Worm (Caenorhabditis elegans) whole organism, L2 larva: ENCODE data around the gene T06C10.3.

Experiments
- C34F6.9 ChIP-seq: fragments of 150-350 bp; optimal IDR thresholded peaks from 2 replicates; lab custom pipeline; 2014; ENCODE audit warnings: missing biosample characterization, missing genetic modification characterization
- F13H6.1 ChIP-seq: sonication (generic microtip); optimal IDR thresholded peaks from 2 replicates; lab custom pipeline; 2016; ENCODE audit warnings: missing genetic modification characterization, missing compliant biosample characterization
- R02D3.7 ChIP-seq: fragments of 150-350 bp; optimal IDR thresholded peaks from 2 replicates; lab custom pipeline; 2014; ENCODE audit warnings: missing biosample characterization, missing genetic modification characterization
- Y55F3AM.14 ChIP-seq: fragments of 200-800 bp; sonication (Bioruptor generic); optimal IDR thresholded peaks from 2 replicates; lab custom pipeline; 2018; ENCODE audit warnings: mild to moderate bottlenecking, missing genetic modification characterization, missing compliant biosample characterization
- ZK546.5 ChIP-seq: sonication (generic microtip); optimal IDR thresholded peaks from 2 replicates; lab custom pipeline; 2017; ENCODE audit warnings: missing biosample characterization, missing genetic modification characterization
- alr-1 ChIP-seq: fragments of 150-350 bp; optimal IDR thresholded peaks from 2 replicates; lab custom pipeline; 2014; ENCODE audit warnings: missing biosample characterization, missing genetic modification characterization
- aly-2 ChIP-seq: fragments of 150-350 bp; optimal IDR thresholded peaks from 2 replicates; lab custom pipeline; 2014; ENCODE audit warnings: missing biosample characterization, missing genetic modification characterization
- ama-1 ChIP-seq: fragments of 150-350 bp; optimal IDR thresholded peaks from 2 replicates; lab custom pipeline; 2018; ENCODE audit warnings: inconsistent platforms
- blmp-1 ChIP-seq: sonication (generic microtip); optimal IDR thresholded peaks from 2 replicates; lab custom pipeline; 2017; ENCODE audit warnings: missing genetic modification characterization, mild to moderate bottlenecking, missing compliant biosample characterization, antibody characterized with exemption, moderate library complexity; ENCODE audit not compliant: insufficient read depth
- ceh-16 ChIP-seq: fragments of 150-350 bp; optimal IDR thresholded peaks from 2 replicates; lab custom pipeline; 2014; ENCODE audit warnings: missing biosample characterization, missing genetic modification characterization
- ceh-82 ChIP-seq: fragments of 150-350 bp; optimal IDR thresholded peaks from 2 replicates; lab custom pipeline; 2014; ENCODE audit warnings: missing biosample characterization, missing genetic modification characterization
- crh-2 ChIP-seq: sonication (generic microtip); optimal IDR thresholded peaks from 2 replicates; lab custom pipeline; 2017; ENCODE audit warnings: missing biosample characterization, missing genetic modification characterization
- dmd-4 ChIP-seq: sonication (generic microtip); optimal IDR thresholded peaks from 2 replicates; lab custom pipeline; 2017; ENCODE audit warnings: missing biosample characterization, missing genetic modification characterization
- egl-27 ChIP-seq: sonication (generic microtip); optimal IDR thresholded peaks from 3 replicates; lab custom pipeline; 2017; ENCODE audit warnings: missing biosample characterization, missing genetic modification reagents, missing genetic modification characterization
- elt-1 ChIP-seq: fragments of 150-350 bp; optimal IDR thresholded peaks from 2 replicates; lab custom pipeline; 2014; ENCODE audit warnings: missing biosample characterization, missing genetic modification characterization
- elt-3 ChIP-seq: sonication (generic microtip); optimal IDR thresholded peaks from 2 replicates; lab custom pipeline; 2017; ENCODE audit warnings: missing biosample characterization, missing genetic modification characterization
- fos-1 ChIP-seq: fragments of 150-350 bp; optimal IDR thresholded peaks from 2 replicates; lab custom pipeline; 2014; ENCODE audit warnings: missing biosample characterization, missing genetic modification characterization
- gmeb-1 ChIP-seq: fragments of 150-350 bp; optimal IDR thresholded peaks from 2 replicates; lab custom pipeline; 2014; ENCODE audit warnings: missing biosample characterization, missing genetic modification characterization
- lin-11 ChIP-seq: fragments of 150-350 bp; sonication (generic microtip); optimal IDR thresholded peaks from 2 replicates; lab custom pipeline; 2014; ENCODE audit warnings: missing biosample characterization, missing genetic modification characterization, inconsistent platforms, mixed read lengths
- lin-13 ChIP-seq: fragments of 150-350 bp; optimal IDR thresholded peaks from 2 replicates; lab custom pipeline; 2014; ENCODE audit warnings: missing biosample characterization, missing genetic modification reagents, missing genetic modification characterization
- lin-39 ChIP-seq: fragments of 150-350 bp; optimal IDR thresholded peaks from 2 replicates; lab custom pipeline; 2014; ENCODE audit warnings: missing biosample characterization, missing genetic modification reagents, missing genetic modification characterization
- lsy-2 ChIP-seq, 2 experiments: fragments of 150-350 bp in 1 of 2; sonication (generic microtip) in 1 of 2; optimal IDR thresholded peaks; 2 replicates each; lab custom pipeline; 2014 to 2017; ENCODE audit warnings: missing biosample characterization in 2 of 2, missing genetic modification characterization in 2 of 2
- mab-5 ChIP-seq: fragments of 150-350 bp; optimal IDR thresholded peaks from 2 replicates; lab custom pipeline; 2014; ENCODE audit warnings: missing biosample characterization, missing genetic modification characterization
- mbf-1 ChIP-seq: sonication (generic microtip); optimal IDR thresholded peaks from 2 replicates; lab custom pipeline; 2017; ENCODE audit warnings: missing biosample characterization, missing genetic modification characterization
- mdl-1 ChIP-seq, 2 experiments: fragments of 150-350 bp in 1 of 2; sonication (generic microtip) in 1 of 2; optimal IDR thresholded peaks; 2 replicates each; lab custom pipeline; 2017; ENCODE audit warnings: missing biosample characterization in 2 of 2, missing genetic modification characterization in 2 of 2
- nhr-10 ChIP-seq: sonication (generic microtip); optimal IDR thresholded peaks from 2 replicates; lab custom pipeline; 2017; ENCODE audit warnings: missing biosample characterization, missing genetic modification characterization
- nhr-11 ChIP-seq: fragments of 150-350 bp; optimal IDR thresholded peaks from 2 replicates; lab custom pipeline; 2014; ENCODE audit warnings: missing biosample characterization, missing genetic modification characterization
- nhr-12 ChIP-seq: fragments of 150-350 bp; optimal IDR thresholded peaks from 2 replicates; lab custom pipeline; 2014; ENCODE audit warnings: missing biosample characterization, missing genetic modification characterization
- nhr-129 ChIP-seq: fragments of 150-350 bp; optimal IDR thresholded peaks from 2 replicates; lab custom pipeline; 2014; ENCODE audit warnings: missing biosample characterization, missing genetic modification characterization
- nhr-21 ChIP-seq: fragments of 150-350 bp; optimal IDR thresholded peaks from 2 replicates; lab custom pipeline; 2014; ENCODE audit warnings: missing biosample characterization, missing genetic modification characterization
- nhr-23 ChIP-seq: fragments of 150-350 bp; optimal IDR thresholded peaks from 2 replicates; lab custom pipeline; 2014; ENCODE audit warnings: missing biosample characterization, missing genetic modification reagents, missing genetic modification characterization
- nhr-237 ChIP-seq: fragments of 150-350 bp; optimal IDR thresholded peaks from 2 replicates; lab custom pipeline; 2014; ENCODE audit warnings: missing biosample characterization, missing genetic modification characterization
- nhr-25 ChIP-seq: fragments of 150-350 bp; sonication (generic microtip); optimal IDR thresholded peaks from 3 replicates; lab custom pipeline; 2014; ENCODE audit warnings: missing biosample characterization, missing genetic modification characterization
- nhr-6 ChIP-seq: fragments of 150-350 bp; optimal IDR thresholded peaks from 2 replicates; lab custom pipeline; 2014; ENCODE audit warnings: missing biosample characterization, missing genetic modification characterization
- nhr-77 ChIP-seq: fragments of 150-350 bp; optimal IDR thresholded peaks from 2 replicates; lab custom pipeline; 2014; ENCODE audit warnings: missing biosample characterization, missing genetic modification characterization
- peb-1 ChIP-seq: fragments of 150-350 bp; optimal IDR thresholded peaks from 2 replicates; lab custom pipeline; 2014; ENCODE audit warnings: missing biosample characterization, missing genetic modification characterization
- sem-4 ChIP-seq: fragments of 150-350 bp; optimal IDR thresholded peaks from 2 replicates; lab custom pipeline; 2014; ENCODE audit warnings: missing biosample characterization, missing genetic modification reagents, missing genetic modification characterization
- skn-1 ChIP-seq: sonication (generic microtip); optimal IDR thresholded peaks from 2 replicates; lab custom pipeline; 2017; ENCODE audit warnings: missing biosample characterization, missing genetic modification characterization
- sma-3 ChIP-seq: sonication (generic microtip); optimal IDR thresholded peaks from 2 replicates; lab custom pipeline; 2016; ENCODE audit warnings: missing genetic modification reagents, missing genetic modification characterization, missing compliant biosample characterization
- sma-9 ChIP-seq, 2 experiments: fragments of 150-350 bp in 1 of 2; sonication (generic microtip) in 1 of 2; optimal IDR thresholded peaks; 2 replicates each; lab custom pipeline; 2014 to 2016; ENCODE audit warnings: missing genetic modification characterization in 2 of 2, mild to moderate bottlenecking in 1 of 2, missing biosample characterization in 1 of 2, missing compliant biosample characterization in 1 of 2, missing genetic modification reagents in 1 of 2, moderate library complexity in 1 of 2
- snpc-4 ChIP-seq: fragments of 150-350 bp; optimal IDR thresholded peaks from 2 replicates; lab custom pipeline; 2014; ENCODE audit warnings: missing biosample characterization, missing genetic modification characterization
- unc-39 ChIP-seq: fragments of 150-350 bp; optimal IDR thresholded peaks from 2 replicates; lab custom pipeline; 2014; ENCODE audit warnings: missing biosample characterization, missing genetic modification characterization
- unc-55 ChIP-seq: fragments of 150-350 bp; sonication (generic microtip); optimal IDR thresholded peaks from 3 replicates; lab custom pipeline; 2014; ENCODE audit warnings: missing biosample characterization, missing genetic modification reagents, missing genetic modification characterization
- unc-62 ChIP-seq: fragments of 150-350 bp; optimal IDR thresholded peaks from 2 replicates; lab custom pipeline; 2014; ENCODE audit warnings: missing biosample characterization, missing genetic modification reagents, missing genetic modification characterization
- zag-1 ChIP-seq: fragments of 150-350 bp; optimal IDR thresholded peaks from 2 replicates; lab custom pipeline; 2014; ENCODE audit warnings: missing biosample characterization, missing genetic modification characterization
- ztf-1 ChIP-seq: fragments of 200-800 bp; sonication (Bioruptor generic); conservative IDR thresholded peaks from 2 replicates; pipeline ENCODE4 v1.3.6; 2022; ENCODE audit warnings: missing genetic modification characterization, missing compliant biosample characterization
- ztf-11 ChIP-seq: sonication (generic microtip); optimal IDR thresholded peaks from 2 replicates; lab custom pipeline; 2017; ENCODE audit warnings: missing biosample characterization, missing genetic modification characterization
- ztf-4 ChIP-seq: fragments of 150-350 bp; optimal IDR thresholded peaks from 2 replicates; lab custom pipeline; 2014; ENCODE audit warnings: missing biosample characterization, missing genetic modification characterization

T06C10.3 gene

ce11 chrIV:7845585-7845984, 25.0 kb upstream of the T06C10.3 start:
- TF ChIP-seq mbf-1 (tag; lab: Kevin White, UChicago) (no peak), ztf-11 (tag; lab: Kevin White, UChicago) (no peak), R02D3.7 (tag; lab: Kevin White, UChicago) (no peak), lsy-2 (tag; optimal IDR thresholded peaks at IDR 0.05; lab: Kevin White, UChicago) (peak; percentile 34 to 65), aly-2 (no peak), ama-1 (lab: Kevin White, UChicago) (no peak), crh-2 (tag; lab: Kevin White, UChicago) (peak; percentile 63), nhr-25 (tag; lab: Kevin White, UChicago) (peak; percentile 80), sma-9 (GFP tag; optimal IDR thresholded peaks at IDR 0.05; lab: Kevin White, UChicago) (peak; percentile 77), sma-9 (tag; optimal IDR thresholded peaks at IDR 0.05; lab: Kevin White, UChicago) (no peak), mdl-1 (tag; optimal IDR thresholded peaks at IDR 0.05; lab: Kevin White, UChicago) (peak in 1 of 2 experiments; percentile 65), unc-55 (GFP tag; lab: Kevin White, UChicago) (peak; percentile 21), lin-13 (GFP tag; lab: Kevin White, UChicago) (peak; percentile 49), unc-62 (GFP tag; lab: Kevin White, UChicago) (no peak), lin-39 (peak; percentile 32), ZK546.5 (tag; lab: Kevin White, UChicago) (no peak), nhr-10 (tag; lab: Kevin White, UChicago) (no peak), zag-1 (tag; lab: Kevin White, UChicago) (peak; percentile 84), fos-1 (tag; lab: Kevin White, UChicago) (peak; percentile 66), nhr-11 (tag; lab: Kevin White, UChicago) (no peak), ztf-1 (no peak), nhr-77 (no peak), snpc-4 (tag; lab: Kevin White, UChicago) (no peak), peb-1 (no peak), F13H6.1 (tag; lab: Kevin White, UChicago) (peak; percentile 91), egl-27 (tag; lab: Kevin White, UChicago) (no peak), C34F6.9 (tag; lab: Kevin White, UChicago) (peak; percentile 85), elt-3 (tag; lab: Kevin White, UChicago) (no peak), nhr-237 (tag; lab: Kevin White, UChicago) (no peak), unc-39 (no peak), nhr-6 (tag; lab: Kevin White, UChicago) (no peak), nhr-23 (tag; lab: Kevin White, UChicago) (peak; percentile 6), dmd-4 (tag; lab: Kevin White, UChicago) (no peak), nhr-129 (tag; lab: Kevin White, UChicago) (peak; percentile 80), ztf-4 (peak; percentile 17), nhr-12 (tag; lab: Kevin White, UChicago) (no peak), blmp-1 (peak; percentile 46), mab-5 (tag; lab: Kevin White, UChicago) (no peak), gmeb-1 (tag; lab: Kevin White, UChicago) (no peak), Y55F3AM.14 (GFP tag; lab: Kevin White, UChicago) (peak; percentile 76), nhr-21 (tag; lab: Kevin White, UChicago) (peak; percentile 49), sma-3 (GFP tag; lab: Kevin White, UChicago) (peak; percentile 74), skn-1 (tag; lab: Kevin White, UChicago) (no peak), alr-1 (tag; lab: Kevin White, UChicago) (no peak), sem-4 (tag; lab: Kevin White, UChicago) (peak; percentile 15), lin-11 (tag; lab: Kevin White, UChicago) (peak; percentile 29), ceh-16 (tag; lab: Kevin White, UChicago) (no peak), elt-1 (tag; lab: Kevin White, UChicago) (no peak), ceh-82 (tag; lab: Kevin White, UChicago) (no peak)
